Fruit fly (Drosophila melanogaster) whole organism, prepupa: ENCODE results near the gene CG5966.
"Not testable (repeated sequence)": the region's sequence is repeated elsewhere in the genome, so short reads cannot be mapped to it uniquely, and the experiment has no call there.

Source experiments
- CG16779 ChIP-seq: fragments of 200-800 bp; sonication (Bioruptor generic); optimal IDR thresholded peaks from 3 replicates; lab custom pipeline; 2017; ENCODE audit warnings: missing biosample characterization, mild to moderate bottlenecking, missing genetic modification characterization
- CG4318 ChIP-seq: fragments of 200-800 bp; sonication (Bioruptor generic); optimal IDR thresholded peaks from 3 replicates; lab custom pipeline; 2017; ENCODE audit warnings: missing biosample characterization, mild to moderate bottlenecking, missing genetic modification characterization
- CG6792 ChIP-seq: fragments of 200-800 bp; sonication (Bioruptor generic); optimal IDR thresholded peaks from 3 replicates; lab custom pipeline; 2016; ENCODE audit warnings: missing biosample characterization, missing genetic modification characterization
- CG8632 ChIP-seq: fragments of 200-800 bp; sonication (Bioruptor generic); optimal IDR thresholded peaks from 3 replicates; lab custom pipeline; 2016; ENCODE audit warnings: missing biosample characterization, missing genetic modification characterization
- CG9139 ChIP-seq: fragments of 200-800 bp; sonication (Bioruptor generic); optimal IDR thresholded peaks from 3 replicates; lab custom pipeline; 2017; ENCODE audit warnings: missing biosample characterization, mild to moderate bottlenecking, missing genetic modification characterization
- Gug ChIP-seq: fragments of 200-800 bp; sonication (Bioruptor generic); IDR thresholded peaks from 2 replicates; pipeline ENCODE4 v1.3.6; 2022; ENCODE audit warnings: missing biosample characterization, missing genetic modification characterization
- Hr38 ChIP-seq: sonication (Bioruptor generic); optimal IDR thresholded peaks from 2 replicates; lab custom pipeline; 2016; ENCODE audit warnings: missing biosample characterization, missing genetic modification characterization
- Hr39 ChIP-seq: fragments of 200-800 bp; sonication (Bioruptor generic); optimal IDR thresholded peaks from 2 replicates; lab custom pipeline; 2016; ENCODE audit warnings: missing biosample characterization, missing genetic modification characterization
- Lpt ChIP-seq: fragments of 200-800 bp; sonication (Bioruptor generic); optimal IDR thresholded peaks from 3 replicates; lab custom pipeline; 2016; ENCODE audit warnings: missing biosample characterization, missing genetic modification characterization
- Met ChIP-seq: fragments of 200-800 bp; sonication (Bioruptor generic); optimal IDR thresholded peaks from 3 replicates; lab custom pipeline; 2016; ENCODE audit warnings: missing biosample characterization, missing genetic modification characterization
- OdsH ChIP-seq: fragments of 200-800 bp; sonication (Bioruptor generic); optimal IDR thresholded peaks from 3 replicates; lab custom pipeline; 2016; ENCODE audit warnings: missing biosample characterization, missing genetic modification characterization
- dac ChIP-seq: fragments of 200-800 bp; sonication (Bioruptor generic); optimal IDR thresholded peaks from 2 replicates; lab custom pipeline; 2017; ENCODE audit warnings: missing biosample characterization, mild to moderate bottlenecking, missing genetic modification characterization

dm6 chrX:5945052-5945830 lies 43.4 kb upstream of the CG5966 start, which contains the start of gene CG32756:
- TF ChIP-seq CG9139; CG8632 (GFP tag; lab: Kevin White, UChicago); Hr39 (GFP tag; lab: Kevin White, UChicago); Hr38 (GFP tag; lab: Kevin White, UChicago); OdsH (GFP tag; lab: Kevin White, UChicago); Gug (GFP tag; lab: Robert Waterston, UW); Met; Lpt (GFP tag; lab: Kevin White, UChicago); CG4318; dac; CG6792 (GFP tag; lab: Kevin White, UChicago); CG16779: not testable (repeated sequence)
